Fruit fly (Drosophila melanogaster): ENCODE data around the gene CG31643.

Gene CG31643

DNA sequence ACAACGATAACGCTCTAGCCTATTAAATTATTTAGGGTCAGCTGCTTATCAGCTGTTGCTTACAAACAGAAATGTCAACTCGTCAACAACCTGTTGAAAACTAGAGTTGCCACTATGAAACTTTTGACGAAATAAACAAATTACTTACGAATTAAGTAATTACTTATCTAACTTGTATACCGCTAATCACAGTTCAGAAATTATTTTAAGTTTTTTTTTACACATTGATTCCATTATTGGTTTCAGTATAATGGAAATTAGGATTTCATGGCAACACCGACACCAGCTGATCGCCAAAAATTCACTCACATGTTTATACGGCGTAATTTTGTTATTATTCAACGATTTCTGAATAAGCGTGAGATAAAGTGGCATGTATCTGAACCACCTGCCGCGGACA is at the start of gene CG31643, which contains the start of gene CG9117:
TSS of gene CG31643 (plus strand) at position 288 of the 400 bp plus-strand sequence.
TSS of gene CG9117 (minus strand) at position 73 of the 400 bp plus-strand sequence.
- TF ChIP-seq Hr96 (GFP tag; optimal IDR thresholded peaks at IDR 0.05) (peak; percentile 47), Clk (GFP tag; optimal IDR thresholded peaks at IDR 0.05) (no peak), CG7045 (GFP tag; optimal IDR thresholded peaks at IDR 0.05) (peak; percentile 40), Crg-1 (GFP tag; optimal IDR thresholded peaks at IDR 0.05) (peak; percentile 66), cnc (optimal IDR thresholded peaks at IDR 0.05) (peak in 1 of 2 experiments; percentile 17), CG1620 (GFP tag; optimal IDR thresholded peaks at IDR 0.05) (no peak), CG33017 (tag; optimal IDR thresholded peaks at IDR 0.05) (peak; percentile 62), CG11617 (GFP tag; optimal IDR thresholded peaks at IDR 0.05) (peak; percentile 81), kay (GFP tag; ENCODE audit: borderline replicate concordance) (no peak), Mnt (GFP tag; optimal IDR thresholded peaks at IDR 0.05) (peak; percentile 78), toe (GFP tag; optimal IDR thresholded peaks at IDR 0.05) (no peak), cic (GFP tag; optimal IDR thresholded peaks at IDR 0.05) (peak; percentile 36), pad (GFP tag; optimal IDR thresholded peaks at IDR 0.05) (peak; percentile 35), CG12768 (GFP tag; optimal IDR thresholded peaks at IDR 0.05) (peak; percentile 66), ovo (GFP tag; optimal IDR thresholded peaks at IDR 0.05) (peak; percentile 14), CG5204 (GFP tag; optimal IDR thresholded peaks at IDR 0.05) (peak; percentile 49), CG7101 (tag; optimal IDR thresholded peaks at IDR 0.05) (peak; percentile 79), bab1 (GFP tag; optimal IDR thresholded peaks at IDR 0.05) (peak; percentile 90), tj (GFP tag; optimal IDR thresholded peaks at IDR 0.05) (peak; percentile 73), CG14711 (tag; optimal IDR thresholded peaks at IDR 0.05) (peak; percentile 100)

DNA sequence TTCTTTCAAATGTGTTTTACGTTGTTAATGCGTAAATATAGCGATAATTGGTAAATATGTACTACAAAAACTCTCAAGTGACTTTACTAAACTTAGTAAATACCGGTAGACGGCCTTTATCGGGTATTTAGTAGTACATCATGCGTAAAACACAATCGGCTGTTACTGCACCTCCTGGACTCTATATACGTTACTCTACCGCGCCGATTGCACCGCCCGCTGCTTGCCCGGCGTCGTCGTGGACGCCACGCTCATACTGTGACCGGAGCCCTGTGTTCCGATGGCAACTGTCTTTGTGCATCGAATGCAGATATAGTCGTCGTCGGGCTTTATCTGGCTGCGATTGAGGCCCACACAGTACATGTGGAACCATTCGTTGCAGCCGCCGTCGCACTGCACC is 47.5 kb upstream of the CG31643 start:
- TF ChIP-seq ovo (GFP tag; optimal IDR thresholded peaks at IDR 0.05) = no peak
- TF ChIP-seq cic (GFP tag; optimal IDR thresholded peaks at IDR 0.05) = peak; percentile 35

DNA sequence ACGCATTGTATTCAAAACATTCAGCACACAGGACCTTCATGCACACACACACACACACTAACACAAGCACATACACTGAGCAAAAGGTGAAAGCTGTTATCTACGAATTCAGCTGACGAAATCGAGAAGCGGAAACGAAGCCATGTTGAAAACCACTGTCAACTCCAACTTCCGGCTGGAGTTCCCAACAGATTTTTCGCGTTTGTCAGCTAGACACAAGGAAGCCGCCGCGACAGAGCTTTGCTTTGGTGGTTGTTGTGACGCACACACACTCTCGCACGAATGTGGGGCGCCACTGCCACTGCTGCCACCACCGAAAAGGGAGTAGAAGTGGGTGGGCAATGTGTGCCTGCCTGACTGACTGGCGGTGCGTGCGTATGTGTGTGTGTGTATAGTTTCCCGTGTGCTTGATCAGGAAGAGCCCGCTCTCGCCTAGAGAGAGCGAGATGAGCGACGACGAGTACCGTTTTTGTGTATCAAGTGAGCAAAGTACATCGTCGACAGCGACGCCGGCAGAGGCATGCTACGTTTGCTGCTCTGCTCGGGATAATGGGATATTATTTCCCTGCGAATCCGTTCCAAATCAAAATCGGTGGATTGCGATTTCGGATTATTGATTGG is 40.2 kb upstream of the CG31643 start:
- no peak for TF ChIP-seq CG7045 (GFP tag; optimal IDR thresholded peaks at IDR 0.05)
- TF ChIP-seq CG14711 (tag; optimal IDR thresholded peaks at IDR 0.05) = no peak
- TF ChIP-seq bab1 (GFP tag; optimal IDR thresholded peaks at IDR 0.05) = no peak

DNA sequence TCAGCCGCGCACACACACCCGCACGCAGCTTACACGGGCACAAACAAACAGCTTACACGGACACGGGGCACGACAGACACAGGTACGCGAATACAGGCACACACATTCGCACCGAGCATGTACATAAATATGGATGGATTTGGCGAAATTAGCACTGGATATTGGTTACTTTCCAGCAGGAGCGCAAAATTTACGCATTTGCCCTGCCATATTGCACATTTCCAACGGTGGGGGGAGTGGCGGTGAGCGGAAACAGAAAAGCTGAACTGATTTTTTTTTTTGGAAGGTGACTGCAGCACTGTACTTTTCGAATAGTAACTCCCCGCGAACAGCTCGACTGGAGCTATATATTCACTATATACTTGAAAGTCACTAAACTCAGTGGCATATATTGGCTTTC is 39.5 kb upstream of the CG31643 start:
- no peak for TF ChIP-seq cic (GFP tag; optimal IDR thresholded peaks at IDR 0.05)
- TF ChIP-seq CG1620 (GFP tag; optimal IDR thresholded peaks at IDR 0.05) = no peak
- no peak for TF ChIP-seq Hr96 (GFP tag; optimal IDR thresholded peaks at IDR 0.05)
- no peak for TF ChIP-seq ovo (GFP tag; optimal IDR thresholded peaks at IDR 0.05)
- TF ChIP-seq CG5204 (GFP tag; optimal IDR thresholded peaks at IDR 0.05) = no peak
- no peak for TF ChIP-seq CG7101 (tag; optimal IDR thresholded peaks at IDR 0.05)
- no peak for TF ChIP-seq CG7045 (GFP tag; optimal IDR thresholded peaks at IDR 0.05)
- no peak for TF ChIP-seq bab1 (GFP tag; optimal IDR thresholded peaks at IDR 0.05)
- no peak for TF ChIP-seq CG11617 (GFP tag; optimal IDR thresholded peaks at IDR 0.05)
- TF ChIP-seq Mnt (GFP tag; optimal IDR thresholded peaks at IDR 0.05) = no peak
- TF ChIP-seq cnc (optimal IDR thresholded peaks at IDR 0.05) = no peak
- TF ChIP-seq CG14711 (tag; optimal IDR thresholded peaks at IDR 0.05) = no peak
- no peak for TF ChIP-seq toe (GFP tag; optimal IDR thresholded peaks at IDR 0.05)
- TF ChIP-seq pad (GFP tag; optimal IDR thresholded peaks at IDR 0.05) = no peak
- TF ChIP-seq CG33017 (tag; optimal IDR thresholded peaks at IDR 0.05) = no peak
- TF ChIP-seq tj (GFP tag; optimal IDR thresholded peaks at IDR 0.05) = no peak
- no peak for TF ChIP-seq kay (GFP tag; ENCODE audit: borderline replicate concordance)
- TF ChIP-seq CG12768 (GFP tag; optimal IDR thresholded peaks at IDR 0.05) = no peak
- TF ChIP-seq Clk (GFP tag; optimal IDR thresholded peaks at IDR 0.05) = no peak

DNA sequence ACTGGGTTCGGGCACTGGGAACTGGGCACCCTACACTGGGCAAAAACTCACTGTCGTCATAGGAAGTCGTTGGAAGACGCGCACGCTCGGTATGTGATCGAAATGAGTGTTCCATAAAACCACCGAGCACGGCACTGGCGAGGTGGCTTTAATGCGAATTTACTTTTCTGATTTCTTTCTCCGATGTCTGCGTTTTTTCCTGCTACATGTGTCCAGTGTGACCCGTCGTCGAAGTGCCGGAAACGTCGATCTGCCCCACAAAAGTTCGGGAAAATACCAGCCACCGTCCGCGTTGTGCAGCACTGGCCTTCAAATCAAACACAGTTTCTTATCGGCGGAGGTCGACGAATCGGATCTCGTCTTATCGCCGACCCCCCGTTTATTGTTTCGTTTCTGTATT is 38.7 kb upstream of the CG31643 start, which contains the start of gene Kdm5:
TSS of gene Kdm5 (minus strand) at position 255 of the 400 bp plus-strand sequence.
- peak; percentile 32 for TF ChIP-seq cic (GFP tag; optimal IDR thresholded peaks at IDR 0.05)
- no peak for TF ChIP-seq CG5204 (GFP tag; optimal IDR thresholded peaks at IDR 0.05)
- TF ChIP-seq tj (GFP tag; optimal IDR thresholded peaks at IDR 0.05) = peak; percentile 10
- no peak for TF ChIP-seq toe (GFP tag; optimal IDR thresholded peaks at IDR 0.05)
- peak; percentile 66 for TF ChIP-seq CG7101 (tag; optimal IDR thresholded peaks at IDR 0.05)
- peak; percentile 40 for TF ChIP-seq pad (GFP tag; optimal IDR thresholded peaks at IDR 0.05)
- peak; percentile 8 for TF ChIP-seq Clk (GFP tag; optimal IDR thresholded peaks at IDR 0.05)
- TF ChIP-seq CG33017 (tag; optimal IDR thresholded peaks at IDR 0.05) = peak; percentile 39
- TF ChIP-seq Mnt (GFP tag; optimal IDR thresholded peaks at IDR 0.05) = peak; percentile 76
- TF ChIP-seq CG1620 (GFP tag; optimal IDR thresholded peaks at IDR 0.05) = peak; percentile 28
- peak; percentile 38 for TF ChIP-seq bab1 (GFP tag; optimal IDR thresholded peaks at IDR 0.05)
- no peak for TF ChIP-seq cnc (optimal IDR thresholded peaks at IDR 0.05)
- no peak for TF ChIP-seq Hr96 (GFP tag; optimal IDR thresholded peaks at IDR 0.05)
- TF ChIP-seq CG11617 (GFP tag; optimal IDR thresholded peaks at IDR 0.05) = no peak
- peak; percentile 24 for TF ChIP-seq CG12768 (GFP tag; optimal IDR thresholded peaks at IDR 0.05)
- no peak for TF ChIP-seq CG7045 (GFP tag; optimal IDR thresholded peaks at IDR 0.05)
- TF ChIP-seq CG14711 (tag; optimal IDR thresholded peaks at IDR 0.05) = peak; percentile 32
- TF ChIP-seq ovo (GFP tag; optimal IDR thresholded peaks at IDR 0.05) = no peak
- TF ChIP-seq Crg-1 (GFP tag; optimal IDR thresholded peaks at IDR 0.05) = peak; percentile 72
- no peak for TF ChIP-seq kay (GFP tag; ENCODE audit: borderline replicate concordance)

DNA sequence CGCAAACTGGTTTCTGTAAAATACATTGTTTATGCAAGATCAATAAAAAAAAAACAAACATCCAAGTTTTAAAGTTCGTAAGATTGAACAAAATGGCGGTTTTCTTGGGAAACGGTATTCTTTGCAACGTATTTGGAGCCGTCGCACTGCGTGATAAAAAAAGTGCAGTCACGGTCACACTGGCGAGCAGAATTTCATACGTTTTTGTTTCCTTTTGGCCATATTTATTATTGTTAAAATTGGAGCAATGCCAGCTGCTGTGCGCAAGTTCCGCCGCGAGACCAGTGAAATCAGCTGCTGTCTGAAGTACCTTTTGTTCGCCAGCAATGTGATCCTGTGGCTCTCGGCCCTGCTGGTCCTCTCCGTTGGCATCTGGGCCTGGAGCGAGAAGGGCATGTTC is 37.9 kb upstream of the CG31643 start, which contains the start of gene Tsp26A:
TSS of gene Tsp26A (plus strand) at position 164 of the 400 bp plus-strand sequence.
- TF ChIP-seq Crg-1 (GFP tag; optimal IDR thresholded peaks at IDR 0.05) (no peak), tj (GFP tag; optimal IDR thresholded peaks at IDR 0.05) (no peak), pad (GFP tag; optimal IDR thresholded peaks at IDR 0.05) (no peak)

Measured in whole organism, adult.